Fruit fly (Drosophila melanogaster): Measurements from ENCODE around the gene IntS9.

DNA sequence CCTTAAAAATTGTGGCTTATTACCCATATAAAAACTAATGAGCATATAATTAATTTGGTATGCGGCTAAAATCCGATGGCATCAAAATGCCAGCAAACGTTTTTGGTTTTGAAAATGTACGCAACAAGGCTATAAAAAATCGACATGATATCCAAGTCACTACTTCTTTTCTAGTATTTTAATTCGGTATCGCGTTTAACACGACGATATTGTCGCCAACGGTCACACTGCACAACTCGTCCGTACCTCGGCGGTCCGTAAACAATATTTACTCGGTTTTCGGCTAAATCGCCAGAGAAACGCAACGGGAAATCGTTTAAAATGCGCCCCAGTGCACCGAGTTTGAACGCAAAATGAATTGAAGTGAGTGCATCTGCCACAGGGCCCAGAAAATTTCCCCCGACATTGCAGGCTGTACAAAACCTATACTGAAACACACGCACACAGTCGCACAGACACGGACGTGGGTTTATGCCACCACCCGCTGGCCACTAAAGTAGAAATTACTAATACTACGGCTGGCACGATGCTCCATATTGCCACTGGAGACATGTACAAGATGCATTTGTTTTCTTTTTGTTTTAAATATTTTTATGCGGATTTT is 7.7 kb upstream of the IntS9 start, which contains the start of gene Taf4:
- TF ChIP-seq CTCF (optimal IDR thresholded peaks at IDR 0.05) (peak in 1 of 2 experiments; percentile 1), CG8478 (optimal IDR thresholded peaks at IDR 0.05) (no peak)
